Worm (Caenorhabditis elegans) whole organism, young adult: ENCODE results near the gene nspc-9.

ENCODE experiments used
- F52B5.7 ChIP-seq: sonication (generic microtip); optimal IDR thresholded peaks from 2 replicates; lab custom pipeline; 2016; ENCODE audit warnings: mild to moderate bottlenecking, missing genetic modification characterization, missing compliant biosample characterization
- F57C9.4 ChIP-seq: sonication (generic microtip); optimal IDR thresholded peaks from 2 replicates; lab custom pipeline; 2017; ENCODE audit warnings: mild to moderate bottlenecking, missing genetic modification characterization, missing compliant biosample characterization
- mel-28 ChIP-seq: sonication (generic microtip); optimal IDR thresholded peaks from 2 replicates; lab custom pipeline; 2016; ENCODE audit warnings: borderline replicate concordance, mild to moderate bottlenecking, missing genetic modification characterization, missing compliant biosample characterization
- tbp1 ChIP-seq: fragments of 200-800 bp; sonication (Bioruptor generic); optimal IDR thresholded peaks from 2 replicates; lab custom pipeline; 2018; ENCODE audit warnings: mild to moderate bottlenecking, missing genetic modification characterization, missing compliant biosample characterization
- unc-62 ChIP-seq: fragments of 150-350 bp; optimal IDR thresholded peaks from 2 replicates; lab custom pipeline; 2014; ENCODE audit warnings: missing biosample characterization, missing genetic modification reagents, missing genetic modification characterization

DNA sequence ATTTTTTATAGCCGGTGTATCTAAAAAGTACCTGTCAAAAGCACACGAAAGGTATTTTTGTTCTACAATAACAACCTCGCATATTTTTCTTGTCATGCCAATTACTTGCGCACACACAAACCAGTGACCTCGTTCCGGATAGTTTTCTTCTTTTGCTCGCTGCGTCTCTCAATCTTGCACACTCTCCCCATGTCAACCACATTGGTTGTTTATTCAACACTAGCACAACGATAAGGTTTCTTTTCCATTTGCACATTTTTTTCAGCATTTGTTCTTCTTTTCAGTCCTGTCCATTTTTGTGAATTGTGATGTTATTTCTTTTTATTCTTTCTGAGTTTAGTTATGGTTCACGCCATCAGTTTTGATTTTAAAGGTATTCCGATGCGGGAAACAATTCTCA, 7.0 kb upstream of the nspc-9 start, which contains the start of gene F42F12.3:
- no peak for TF ChIP-seq mel-28 (tag; lab: Kevin White, UChicago)
- TF ChIP-seq tbp1 (GFP tag; lab: Kevin White, UChicago): no peak
- no peak for TF ChIP-seq unc-62
- TF ChIP-seq F52B5.7 (tag; lab: Kevin White, UChicago): no peak
- TF ChIP-seq F57C9.4: no peak
